Worm (Caenorhabditis elegans): ENCODE measurements around the gene wdr-60.

DNA sequence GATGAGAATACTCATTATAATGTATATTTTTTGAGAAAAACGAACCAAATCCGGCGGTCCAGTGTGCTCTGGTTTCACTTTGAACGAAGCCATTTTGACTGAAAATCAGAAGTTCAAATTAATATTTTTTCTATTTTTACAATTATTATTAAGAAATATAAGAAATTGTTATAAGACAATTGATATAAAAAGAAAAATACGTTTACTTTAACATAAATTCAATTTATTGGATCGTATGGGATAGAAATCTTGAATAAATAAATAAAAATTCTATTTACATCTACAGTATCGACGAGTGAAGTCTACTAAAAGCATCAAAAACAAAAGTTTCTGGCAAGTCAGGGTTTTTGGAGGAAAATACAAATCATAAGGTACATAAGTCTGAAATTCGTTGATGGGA lies 26.8 kb upstream of the wdr-60 start, which contains the start of gene C27F2.4:
- TF ChIP-seq nfya-1 (tag; optimal IDR thresholded peaks at IDR 0.05) (no peak), npax-4 (tag; optimal IDR thresholded peaks at IDR 0.05) (no peak), hlh-6 (tag; optimal IDR thresholded peaks at IDR 0.05) (no peak), pha-4 (tag; optimal IDR thresholded peaks at IDR 0.05) (no peak), hlh-13 (GFP tag; optimal IDR thresholded peaks at IDR 0.05) (no peak)
